Worm (Caenorhabditis elegans) whole organism, midembryonic: ENCODE results near the gene adal-1.

Source experiments
- cog-1 ChIP-seq: sonication (generic microtip); optimal IDR thresholded peaks from 2 replicates; lab custom pipeline; 2016; ENCODE audit warnings: missing genetic modification characterization, missing compliant biosample characterization
- ztf-29 ChIP-seq: fragments of 200-800 bp; sonication (Bioruptor generic); IDR thresholded peaks from 2 replicates; pipeline ENCODE4 v1.3.6; 2022; ENCODE audit warnings: missing genetic modification reagents, missing genetic modification characterization, missing compliant biosample characterization

- no peak for TF ChIP-seq cog-1 (tag; lab: Kevin White, UChicago)
- TF ChIP-seq ztf-29 (GFP tag; lab: Robert Waterston, UW), result no peak
Observed at ce11 chrII:6870803-6871202, 22.6 kb downstream of the adal-1 start, which contains the start of gene clhm-1.
